Worm (Caenorhabditis elegans) whole organism, late embryonic: ENCODE results near the gene ZK262.8.

ENCODE experiments used
- C38D4.7 ChIP-seq: fragments of 200-800 bp; sonication (Bioruptor generic); optimal IDR thresholded peaks from 2 replicates; lab custom pipeline; 2018; ENCODE audit warnings: mild to moderate bottlenecking, missing genetic modification characterization, moderate library complexity, missing compliant biosample characterization
- K09A11.1 ChIP-seq: sonication (generic microtip); optimal IDR thresholded peaks from 2 replicates; lab custom pipeline; 2017; ENCODE audit warnings: antibody characterized with exemption, mild to moderate bottlenecking, missing genetic modification characterization, missing compliant biosample characterization; ENCODE audit not compliant: insufficient read depth
- T23F11.4 ChIP-seq: fragments of 200-800 bp; sonication (Bioruptor generic); optimal IDR thresholded peaks from 2 replicates; lab custom pipeline; 2018; ENCODE audit warnings: mild to moderate bottlenecking, missing genetic modification characterization, missing compliant biosample characterization
- ahr-1 ChIP-seq: sonication (generic microtip); optimal IDR thresholded peaks from 2 replicates; lab custom pipeline; 2016; ENCODE audit warnings: missing genetic modification characterization, missing compliant biosample characterization
- ama-1 ChIP-seq: fragments of 150-350 bp; optimal IDR thresholded peaks from 2 replicates; lab custom pipeline; 2014
- ceh-14 ChIP-seq: sonication (generic microtip); optimal IDR thresholded peaks from 2 replicates; lab custom pipeline; 2016; ENCODE audit warnings: missing genotype, missing genetic modification characterization, missing compliant biosample characterization
- ceh-2 ChIP-seq: sonication (generic microtip); optimal IDR thresholded peaks from 2 replicates; lab custom pipeline; 2016; ENCODE audit warnings: missing genotype, missing genetic modification characterization, missing compliant biosample characterization
- ceh-24 ChIP-seq: sonication (generic microtip); optimal IDR thresholded peaks from 2 replicates; lab custom pipeline; 2016; ENCODE audit warnings: mild to moderate bottlenecking, missing genetic modification characterization, missing compliant biosample characterization
- ceh-45 ChIP-seq: fragments of 200-800 bp; sonication (Bioruptor generic); IDR thresholded peaks from 2 replicates; pipeline ENCODE4 v1.3.6; 2022; ENCODE audit warnings: missing genetic modification reagents, missing genetic modification characterization, missing compliant biosample characterization
- ceh-48 ChIP-seq: sonication (generic microtip); optimal IDR thresholded peaks from 2 replicates; lab custom pipeline; 2016; ENCODE audit warnings: missing genetic modification characterization, inconsistent platforms, missing compliant biosample characterization
- che-1 ChIP-seq: sonication (generic microtip); optimal IDR thresholded peaks from 2 replicates; lab custom pipeline; 2016; ENCODE audit warnings: mild to moderate bottlenecking, missing genetic modification characterization, missing compliant biosample characterization
- dmd-4 ChIP-seq: sonication (generic microtip); optimal IDR thresholded peaks from 2 replicates; lab custom pipeline; 2016; ENCODE audit warnings: borderline replicate concordance, missing genetic modification characterization, missing compliant biosample characterization
- elt-2 ChIP-seq: sonication (generic microtip); optimal IDR thresholded peaks from 2 replicates; lab custom pipeline; 2016; ENCODE audit warnings: missing genetic modification reagents, missing genetic modification characterization, missing compliant biosample characterization
- fax-1 ChIP-seq: sonication (generic microtip); optimal IDR thresholded peaks from 2 replicates; lab custom pipeline; 2016; ENCODE audit warnings: missing genotype, missing genetic modification characterization, missing compliant biosample characterization
- fkh-6 ChIP-seq: sonication (generic microtip); optimal IDR thresholded peaks from 2 replicates; lab custom pipeline; 2016; ENCODE audit warnings: missing genetic modification characterization, missing compliant biosample characterization
- hlh-15 ChIP-seq: sonication (generic microtip); optimal IDR thresholded peaks from 2 replicates; lab custom pipeline; 2016; ENCODE audit warnings: missing genetic modification characterization, missing compliant biosample characterization
- hlh-30 ChIP-seq: sonication (generic microtip); optimal IDR thresholded peaks from 2 replicates; lab custom pipeline; 2017; ENCODE audit warnings: antibody characterized with exemption, missing genetic modification characterization, missing compliant biosample characterization; ENCODE audit not compliant: insufficient read depth
- hlh-6 ChIP-seq: sonication (generic microtip); optimal IDR thresholded peaks from 2 replicates; lab custom pipeline; 2016; ENCODE audit warnings: missing genotype, missing genetic modification characterization, missing compliant biosample characterization
- hlh-8 ChIP-seq: sonication (generic microtip); optimal IDR thresholded peaks from 2 replicates; lab custom pipeline; 2016; ENCODE audit warnings: missing genotype, missing genetic modification characterization, missing compliant biosample characterization
- nfya-1 ChIP-seq: sonication (generic microtip); optimal IDR thresholded peaks from 2 replicates; lab custom pipeline; 2017; ENCODE audit warnings: missing genetic modification characterization, mild to moderate bottlenecking, missing compliant biosample characterization, antibody characterized with exemption, moderate library complexity
- pag-3 ChIP-seq: sonication (generic microtip); optimal IDR thresholded peaks from 2 replicates; lab custom pipeline; 2016; ENCODE audit warnings: missing compliant biosample characterization, missing genetic modification characterization, borderline replicate concordance
- pat-9 ChIP-seq: fragments of 200-800 bp; sonication (Bioruptor generic); optimal IDR thresholded peaks from 2 replicates; lab custom pipeline; 2018; ENCODE audit warnings: mild to moderate bottlenecking, missing genetic modification characterization, moderate library complexity, missing compliant biosample characterization
- pax-1 ChIP-seq: fragments of 150-350 bp; optimal IDR thresholded peaks from 2 replicates; lab custom pipeline; 2014; ENCODE audit warnings: missing biosample characterization, missing genetic modification characterization
- pha-2 ChIP-seq: sonication (generic microtip); optimal IDR thresholded peaks from 2 replicates; lab custom pipeline; 2017; ENCODE audit warnings: mild to moderate bottlenecking, missing genetic modification characterization, missing compliant biosample characterization
- pqm-1 ChIP-seq: sonication (generic microtip); optimal IDR thresholded peaks from 2 replicates; lab custom pipeline; 2016; ENCODE audit warnings: missing genetic modification characterization, missing compliant biosample characterization
- pros-1 ChIP-seq: fragments of 150-350 bp; optimal IDR thresholded peaks from 2 replicates; lab custom pipeline; 2014; ENCODE audit warnings: missing biosample characterization, missing genetic modification reagents, missing genetic modification characterization
- rnt-1 ChIP-seq: sonication (generic microtip); optimal IDR thresholded peaks from 2 replicates; lab custom pipeline; 2016; ENCODE audit warnings: missing genetic modification characterization, missing compliant biosample characterization
- sdc-2 ChIP-seq: sonication (generic microtip); optimal IDR thresholded peaks from 2 replicates; lab custom pipeline; 2016; ENCODE audit warnings: missing genotype, missing genetic modification characterization, missing compliant biosample characterization
- sox-4 ChIP-seq: sonication (generic microtip); optimal IDR thresholded peaks from 2 replicates; lab custom pipeline; 2017; ENCODE audit warnings: mild to moderate bottlenecking, missing genetic modification characterization, inconsistent platforms, missing compliant biosample characterization
- unc-86 ChIP-seq: sonication (generic microtip); optimal IDR thresholded peaks from 2 replicates; lab custom pipeline; 2016; ENCODE audit warnings: missing genetic modification characterization, missing compliant biosample characterization
- zip-5 ChIP-seq: sonication (generic microtip); optimal IDR thresholded peaks from 2 replicates; lab custom pipeline; 2016; ENCODE audit warnings: missing genetic modification characterization, missing compliant biosample characterization
- ztf-16 ChIP-seq: sonication (generic microtip); optimal IDR thresholded peaks from 2 replicates; lab custom pipeline; 2017; ENCODE audit warnings: missing genetic modification characterization, missing compliant biosample characterization

ZK262.8 gene

ce11 chrV:18480231-18480630 is 42.0 kb downstream of the ZK262.8 start, which contains the start of gene srh-178:
Gene srh-178, minus strand, starts transcription at chrV:18480331.
- TF ChIP-seq hlh-15 (tag; lab: Kevin White, UChicago) (no peak), ceh-2 (tag; lab: Kevin White, UChicago) (no peak), ahr-1 (no peak), sdc-2 (no peak), ama-1 (lab: Kevin White, UChicago) (no peak), nfya-1 (tag; lab: Kevin White, UChicago) (no peak), fax-1 (tag; lab: Kevin White, UChicago) (no peak), ceh-48 (tag; lab: Kevin White, UChicago) (no peak), hlh-8 (tag; lab: Kevin White, UChicago) (no peak), hlh-30 (tag; lab: Kevin White, UChicago) (no peak), ceh-24 (tag; lab: Kevin White, UChicago) (no peak), unc-86 (tag; lab: Kevin White, UChicago) (no peak), zip-5 (no peak), T23F11.4 (no peak), dmd-4 (tag; lab: Kevin White, UChicago) (no peak), pax-1 (tag; lab: Kevin White, UChicago) (no peak), elt-2 (tag; lab: Kevin White, UChicago) (no peak), ceh-45 (GFP tag; lab: Robert Waterston, UW) (no peak), pqm-1 (tag; lab: Kevin White, UChicago) (no peak)

DNA sequence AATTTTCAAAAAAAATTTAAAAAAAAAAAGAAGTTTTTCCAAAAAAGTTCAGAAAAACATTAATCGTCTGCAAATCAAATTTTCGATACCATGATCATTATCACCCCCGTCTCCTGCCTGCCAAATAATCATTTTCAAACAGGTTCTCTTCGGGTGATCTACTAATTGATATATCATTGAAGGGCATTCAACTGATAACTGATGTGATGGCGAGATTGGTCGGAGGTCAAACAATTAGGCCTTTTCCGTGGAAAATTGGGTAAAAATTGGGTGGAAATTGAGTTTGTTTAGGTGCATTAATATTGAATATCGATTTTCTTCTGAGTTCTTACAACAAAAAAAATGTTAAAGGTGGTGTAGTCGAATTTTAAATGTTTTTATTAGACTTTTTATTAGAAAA is 49.0 kb downstream of the ZK262.8 start, which contains the start of gene Y51A2D.18:
Gene Y51A2D.18 (minus strand): TSS at position 101 of the 400 bp plus-strand sequence.
- no peak for TF ChIP-seq ztf-16 (tag; lab: Kevin White, UChicago)
- TF ChIP-seq dmd-4 (tag; lab: Kevin White, UChicago): no peak
- TF ChIP-seq fkh-6 (tag; lab: Kevin White, UChicago): no peak
- TF ChIP-seq pha-2 (tag; lab: Kevin White, UChicago): no peak
- no peak for TF ChIP-seq hlh-6 (tag; lab: Kevin White, UChicago)
- TF ChIP-seq hlh-30 (tag; lab: Kevin White, UChicago): no peak
- no peak for TF ChIP-seq che-1
- TF ChIP-seq pax-1 (tag; lab: Kevin White, UChicago): no peak
- TF ChIP-seq K09A11.1 (tag; lab: Kevin White, UChicago): no peak
- TF ChIP-seq pros-1 (tag; lab: Kevin White, UChicago): no peak
- TF ChIP-seq zip-5: no peak
- no peak for TF ChIP-seq fax-1 (tag; lab: Kevin White, UChicago)
- no peak for TF ChIP-seq C38D4.7 (GFP tag; lab: Kevin White, UChicago)
- TF ChIP-seq pag-3 (tag; lab: Kevin White, UChicago): no peak
- no peak for TF ChIP-seq ceh-14
- TF ChIP-seq pat-9 (tag; lab: Kevin White, UChicago): no peak
- TF ChIP-seq sox-4 (tag; lab: Kevin White, UChicago): no peak
- TF ChIP-seq rnt-1 (tag; lab: Kevin White, UChicago): no peak
- TF ChIP-seq ceh-2 (tag; lab: Kevin White, UChicago): no peak
- TF ChIP-seq, all 69 proteins: peak for 0
